Worm (Caenorhabditis elegans) whole organism, L3 larva: ENCODE data around the gene ndub-8.

Source experiments
- R02D3.7 ChIP-seq: fragments of 150-350 bp; optimal IDR thresholded peaks from 2 replicates; lab custom pipeline; 2014; ENCODE audit warnings: missing biosample characterization, missing genetic modification characterization
- ZK546.5 ChIP-seq: sonication (generic microtip); optimal IDR thresholded peaks from 2 replicates; lab custom pipeline; 2017; ENCODE audit warnings: missing biosample characterization, missing genetic modification characterization
- aly-2 ChIP-seq: fragments of 150-350 bp; optimal IDR thresholded peaks from 2 replicates; lab custom pipeline; 2014; ENCODE audit warnings: missing biosample characterization, missing genetic modification characterization
- ama-1 ChIP-seq: fragments of 150-350 bp; optimal IDR thresholded peaks from 2 replicates; lab custom pipeline; 2018
- ceh-16 ChIP-seq: sonication (generic microtip); optimal IDR thresholded peaks from 2 replicates; lab custom pipeline; 2017; ENCODE audit warnings: missing biosample characterization, missing genetic modification characterization
- ceh-28 ChIP-seq: fragments of 150-350 bp; optimal IDR thresholded peaks from 2 replicates; lab custom pipeline; 2014; ENCODE audit warnings: missing biosample characterization, missing genetic modification reagents, missing genetic modification characterization
- ceh-82 ChIP-seq: fragments of 150-350 bp; optimal IDR thresholded peaks from 2 replicates; lab custom pipeline; 2014; ENCODE audit warnings: missing biosample characterization, missing genetic modification characterization
- ceh-9 ChIP-seq: sonication (generic microtip); optimal IDR thresholded peaks from 2 replicates; lab custom pipeline; 2018; ENCODE audit warnings: missing biosample characterization, missing genetic modification characterization
- daf-12 ChIP-seq: fragments of 150-350 bp; optimal IDR thresholded peaks from 2 replicates; lab custom pipeline; 2014; ENCODE audit warnings: missing biosample characterization, missing genetic modification reagents, missing genetic modification characterization
- egl-27 ChIP-seq: sonication (generic microtip); optimal IDR thresholded peaks from 4 replicates; lab custom pipeline; 2017; ENCODE audit warnings: missing biosample characterization, missing genetic modification reagents, missing genetic modification characterization
- egl-5 ChIP-seq: fragments of 150-350 bp; optimal IDR thresholded peaks from 2 replicates; lab custom pipeline; 2017; ENCODE audit warnings: missing biosample characterization, missing genetic modification reagents, missing genetic modification characterization, inconsistent platforms
- elt-1 ChIP-seq: fragments of 150-350 bp; optimal IDR thresholded peaks from 2 replicates; lab custom pipeline; 2014; ENCODE audit warnings: missing biosample characterization, missing genetic modification characterization
- elt-2 ChIP-seq: sonication (generic microtip); optimal IDR thresholded peaks from 2 replicates; lab custom pipeline; 2016; ENCODE audit warnings: missing genetic modification reagents, mild to moderate bottlenecking, missing genetic modification characterization, missing compliant biosample characterization
- elt-3 ChIP-seq, 3 experiments: fragments of 150-350 bp in 1 of 3; sonication (generic microtip) in 2 of 3; optimal IDR thresholded peaks; 2 replicates in 2 of 3; 4 replicates in 1 of 3; lab custom pipeline; 2014 to 2017; ENCODE audit warnings: missing biosample characterization in 3 of 3, missing genetic modification characterization in 3 of 3
- eor-1 ChIP-seq, 2 experiments: fragments of 150-350 bp; optimal IDR thresholded peaks; 2 replicates each; lab custom pipeline; 2014 to 2018; ENCODE audit warnings: missing biosample characterization in 2 of 2, missing genetic modification characterization in 2 of 2
- fkh-10 ChIP-seq: sonication (generic microtip); optimal IDR thresholded peaks from 2 replicates; lab custom pipeline; 2017; ENCODE audit warnings: missing biosample characterization, missing genetic modification reagents, missing genetic modification characterization
- fkh-2 ChIP-seq: fragments of 150-350 bp; optimal IDR thresholded peaks from 2 replicates; lab custom pipeline; 2014; ENCODE audit warnings: missing biosample characterization, missing genetic modification reagents, missing genetic modification characterization
- fos-1 ChIP-seq: fragments of 150-350 bp; optimal IDR thresholded peaks from 2 replicates; lab custom pipeline; 2014; ENCODE audit warnings: missing biosample characterization, missing genetic modification characterization
- hmg-11 ChIP-seq: sonication (generic microtip); optimal IDR thresholded peaks from 2 replicates; lab custom pipeline; 2016; ENCODE audit warnings: missing genetic modification characterization, missing compliant biosample characterization
- jun-1 ChIP-seq: fragments of 150-350 bp; optimal IDR thresholded peaks from 2 replicates; lab custom pipeline; 2014; ENCODE audit warnings: missing biosample characterization, missing genetic modification reagents, missing genetic modification characterization
- lin-15B ChIP-seq: fragments of 150-350 bp; optimal IDR thresholded peaks from 2 replicates; lab custom pipeline; 2014; ENCODE audit warnings: missing biosample characterization, missing genetic modification characterization
- lin-39 ChIP-seq: fragments of 150-350 bp; optimal IDR thresholded peaks from 2 replicates; lab custom pipeline; 2018; ENCODE audit warnings: missing biosample characterization, missing genetic modification reagents, missing genetic modification characterization
- lsy-12 ChIP-seq: sonication (generic microtip); optimal IDR thresholded peaks from 2 replicates; lab custom pipeline; 2016; ENCODE audit warnings: mild to moderate bottlenecking, missing genetic modification characterization, missing compliant biosample characterization
- mdl-1 ChIP-seq: fragments of 150-350 bp; optimal IDR thresholded peaks from 2 replicates; lab custom pipeline; 2014; ENCODE audit warnings: missing biosample characterization, missing genetic modification characterization
- mml-1 ChIP-seq: fragments of 150-350 bp; sonication (generic microtip); optimal IDR thresholded peaks from 3 replicates; lab custom pipeline; 2014; ENCODE audit warnings: missing biosample characterization, missing genetic modification characterization
- nfya-1 ChIP-seq: sonication (generic microtip); optimal IDR thresholded peaks from 2 replicates; lab custom pipeline; 2017; ENCODE audit warnings: missing genetic modification characterization, mild to moderate bottlenecking, missing compliant biosample characterization, antibody characterized with exemption, moderate library complexity; ENCODE audit not compliant: insufficient read depth
- nhr-11 ChIP-seq: fragments of 150-350 bp; optimal IDR thresholded peaks from 2 replicates; lab custom pipeline; 2014; ENCODE audit warnings: missing biosample characterization, missing genetic modification characterization
- nhr-12 ChIP-seq: fragments of 150-350 bp; optimal IDR thresholded peaks from 2 replicates; lab custom pipeline; 2014; ENCODE audit warnings: missing biosample characterization, missing genetic modification characterization
- nhr-23 ChIP-seq: fragments of 150-350 bp; optimal IDR thresholded peaks from 2 replicates; lab custom pipeline; 2014; ENCODE audit warnings: missing biosample characterization, missing genetic modification reagents, missing genetic modification characterization
- nhr-237 ChIP-seq: fragments of 150-350 bp; optimal IDR thresholded peaks from 2 replicates; lab custom pipeline; 2014; ENCODE audit warnings: missing biosample characterization, missing genetic modification characterization
- nhr-25 ChIP-seq: sonication (generic microtip); optimal IDR thresholded peaks from 2 replicates; lab custom pipeline; 2017; ENCODE audit warnings: missing biosample characterization, missing genetic modification characterization
- nhr-28 ChIP-seq: fragments of 150-350 bp; optimal IDR thresholded peaks from 2 replicates; lab custom pipeline; 2014; ENCODE audit warnings: missing biosample characterization, missing genetic modification characterization
- nhr-43 ChIP-seq: sonication (generic microtip); optimal IDR thresholded peaks from 2 replicates; lab custom pipeline; 2016; ENCODE audit warnings: mild to moderate bottlenecking, missing genetic modification characterization, missing compliant biosample characterization; ENCODE audit not compliant: poor library complexity, severe bottlenecking
- nhr-67 ChIP-seq: fragments of 150-350 bp; optimal IDR thresholded peaks from 2 replicates; lab custom pipeline; 2014; ENCODE audit warnings: missing biosample characterization, missing genetic modification characterization
- nhr-76 ChIP-seq: fragments of 150-350 bp; sonication (generic microtip); optimal IDR thresholded peaks from 5 replicates; lab custom pipeline; 2014; ENCODE audit warnings: missing biosample characterization, missing genetic modification characterization
- nhr-77 ChIP-seq: fragments of 150-350 bp; optimal IDR thresholded peaks from 2 replicates; lab custom pipeline; 2014; ENCODE audit warnings: missing biosample characterization, missing genetic modification characterization
- pha-4 ChIP-seq: fragments of 150-350 bp; optimal IDR thresholded peaks from 2 replicates; lab custom pipeline; 2014; ENCODE audit warnings: missing biosample characterization, missing genetic modification reagents, missing genetic modification characterization
- pqm-1 ChIP-seq: fragments of 150-350 bp; optimal IDR thresholded peaks from 2 replicates; lab custom pipeline; 2017; ENCODE audit warnings: missing biosample characterization, missing genetic modification characterization, inconsistent platforms
- sea-2 ChIP-seq: fragments of 150-350 bp; sonication (generic microtip); optimal IDR thresholded peaks from 4 replicates; lab custom pipeline; 2014; ENCODE audit warnings: missing biosample characterization, missing genetic modification reagents, missing genetic modification characterization
- skn-1 ChIP-seq: fragments of 150-350 bp; optimal IDR thresholded peaks from 2 replicates; lab custom pipeline; 2014; ENCODE audit warnings: missing biosample characterization, missing genetic modification characterization
- snpc-4 ChIP-seq: fragments of 150-350 bp; optimal IDR thresholded peaks from 2 replicates; lab custom pipeline; 2014; ENCODE audit warnings: missing biosample characterization, missing genetic modification characterization
- tbx-2 ChIP-seq: sonication (generic microtip); optimal IDR thresholded peaks from 2 replicates; lab custom pipeline; 2016; ENCODE audit warnings: mild to moderate bottlenecking, missing genetic modification characterization, missing compliant biosample characterization
- unc-39 ChIP-seq: sonication (generic microtip); optimal IDR thresholded peaks from 4 replicates; lab custom pipeline; 2017; ENCODE audit warnings: missing biosample characterization, missing genetic modification characterization
- unc-62 ChIP-seq: fragments of 150-350 bp; sonication (generic microtip); optimal IDR thresholded peaks from 4 replicates; lab custom pipeline; 2014; ENCODE audit warnings: missing biosample characterization, missing genetic modification reagents, missing genetic modification characterization
- zag-1 ChIP-seq: fragments of 150-350 bp; optimal IDR thresholded peaks from 2 replicates; lab custom pipeline; 2014; ENCODE audit warnings: missing biosample characterization, missing genetic modification characterization
- ztf-11 ChIP-seq: fragments of 150-350 bp; optimal IDR thresholded peaks from 2 replicates; lab custom pipeline; 2014; ENCODE audit warnings: missing biosample characterization, missing genetic modification characterization
- ztf-4 ChIP-seq: fragments of 150-350 bp; optimal IDR thresholded peaks from 2 replicates; lab custom pipeline; 2014; ENCODE audit warnings: missing biosample characterization, missing genetic modification characterization

Gene ndub-8

DNA sequence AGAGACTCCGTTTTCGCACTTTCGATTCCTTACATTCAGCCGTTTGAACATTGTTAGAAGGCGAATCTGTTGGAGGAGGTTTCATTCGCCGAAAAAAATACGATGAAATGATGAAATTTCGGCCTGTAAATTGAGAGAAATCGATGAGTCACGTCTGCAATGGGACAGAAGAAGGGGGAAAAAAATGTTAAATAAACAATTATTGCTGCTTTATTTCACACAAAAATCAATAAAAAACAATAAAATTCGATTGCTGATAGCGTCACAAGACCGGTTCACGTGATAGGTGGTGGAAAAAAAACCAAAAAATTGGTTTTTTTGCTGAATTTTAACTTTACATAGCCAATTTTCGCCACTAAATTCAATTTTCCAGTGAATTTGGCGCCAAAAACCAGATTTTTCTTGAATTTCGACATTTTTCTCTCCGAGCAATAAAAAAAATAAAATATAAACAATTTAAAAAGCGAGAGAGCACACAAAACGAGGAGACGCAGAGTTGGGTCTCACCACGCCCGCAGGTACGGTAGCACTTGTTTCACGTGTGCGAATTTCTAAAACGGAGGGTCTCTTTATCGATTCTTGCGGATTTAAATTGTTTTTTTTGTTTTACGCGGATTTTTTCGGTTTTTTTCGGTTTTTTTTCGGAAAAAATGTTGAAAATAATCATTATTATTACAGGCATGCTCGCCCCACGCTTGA, at the start of gene ndub-8, which contains the start of gene cup-14:
TSS of gene ndub-8 (plus strand) at position 679 of the 699 bp plus-strand sequence.
TSS of gene cup-14 (minus strand) at position 51 of the 699 bp plus-strand sequence.
- TF ChIP-seq aly-2 (tag; lab: Kevin White, UChicago) (no peak), nhr-28 (tag; lab: Kevin White, UChicago) (no peak), nhr-43 (no peak), sea-2 (GFP tag; lab: Kevin White, UChicago) (no peak), lin-39 (tag; lab: Kevin White, UChicago) (peak; percentile 88), unc-39 (tag; lab: Kevin White, UChicago) (no peak), ceh-82 (tag; lab: Kevin White, UChicago) (peak; percentile 65), snpc-4 (tag; lab: Kevin White, UChicago) (peak; percentile 84), nhr-67 (no peak), lsy-12 (tag; lab: Kevin White, UChicago) (peak; percentile 48), egl-5 (tag; lab: Kevin White, UChicago) (peak; percentile 97), nhr-25 (tag; lab: Kevin White, UChicago) (peak; percentile 64), ama-1 (lab: Kevin White, UChicago) (peak; percentile 84), ceh-28 (tag; lab: Kevin White, UChicago) (peak; percentile 87), pqm-1 (tag; lab: Kevin White, UChicago) (peak; percentile 34), elt-2 (peak; percentile 64), mdl-1 (no peak), egl-27 (tag; lab: Kevin White, UChicago) (no peak), ceh-9 (no peak), elt-1 (tag; lab: Kevin White, UChicago) (no peak), nhr-23 (peak; percentile 88), nhr-11 (no peak), jun-1 (tag; lab: Kevin White, UChicago) (peak; percentile 36), unc-62 (GFP tag; lab: Kevin White, UChicago) (no peak), fos-1 (tag; lab: Kevin White, UChicago) (no peak), elt-3 (tag; optimal IDR thresholded peaks at IDR 0.05; lab: Kevin White, UChicago) (no peak), nhr-237 (tag; lab: Kevin White, UChicago) (no peak), ceh-16 (tag; lab: Kevin White, UChicago) (no peak), lin-15B (peak; percentile 83), nhr-76 (tag; lab: Kevin White, UChicago) (peak; percentile 15), skn-1 (tag; lab: Kevin White, UChicago) (peak; percentile 3), eor-1 (tag; optimal IDR thresholded peaks at IDR 0.05; lab: Kevin White, UChicago) (peak in 1 of 2 experiments; percentile 38), ztf-11 (tag; lab: Kevin White, UChicago) (no peak), fkh-10 (peak; percentile 92), ZK546.5 (tag; lab: Kevin White, UChicago) (peak; percentile 25), R02D3.7 (tag; lab: Kevin White, UChicago) (peak; percentile 74), nhr-12 (no peak), hmg-11 (peak; percentile 82), pha-4 (tag; lab: Kevin White, UChicago) (peak; percentile 99), nhr-77 (tag; lab: Kevin White, UChicago) (peak; percentile 83), ztf-4 (tag; lab: Kevin White, UChicago) (no peak), fkh-2 (tag; lab: Kevin White, UChicago) (no peak), nfya-1 (tag; lab: Kevin White, UChicago) (peak; percentile 98), tbx-2 (tag; lab: Kevin White, UChicago) (peak; percentile 36), daf-12 (tag; lab: Kevin White, UChicago) (no peak), mml-1 (tag; lab: Kevin White, UChicago) (no peak), zag-1 (tag; lab: Kevin White, UChicago) (no peak)
